Fruit fly (Drosophila melanogaster): ENCODE data around the gene GC1.
A peak's percentile ranks its signal among the peaks of the same experiment; 100 is the strongest.

The GC1 gene

DNA sequence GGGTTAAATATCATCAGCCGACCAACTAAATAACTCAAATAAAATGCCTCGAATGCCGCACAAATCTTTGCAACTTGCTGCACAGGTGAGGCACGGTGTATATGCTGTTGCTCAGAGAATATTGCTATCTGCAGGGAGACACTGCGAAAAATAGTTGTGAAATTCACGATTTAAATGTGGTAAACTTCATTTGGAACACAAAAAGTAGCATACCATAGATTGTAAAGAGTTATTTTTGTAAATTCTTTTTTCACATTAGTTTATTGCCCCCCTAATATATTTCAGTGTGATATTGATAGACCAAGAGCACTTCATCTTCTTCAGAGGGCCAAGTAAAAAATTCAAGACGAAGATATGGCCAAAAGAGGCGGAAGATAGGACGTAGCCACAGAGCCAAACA, 46.9 kb upstream of the GC1 start (continued):
- TF ChIP-seq caup (GFP tag; optimal IDR thresholded peaks at IDR 0.05; ENCODE audit: severe bottlenecking) (no peak), CG12299 (tag; optimal IDR thresholded peaks at IDR 0.05) (no peak), CG9876 (GFP tag; optimal IDR thresholded peaks at IDR 0.05) (no peak), CG2116 (GFP tag; optimal IDR thresholded peaks at IDR 0.05) (no peak), Deaf1 (tag; optimal IDR thresholded peaks at IDR 0.05) (no peak), grau (tag; optimal IDR thresholded peaks at IDR 0.05) (no peak), CG8290 (GFP tag; optimal IDR thresholded peaks at IDR 0.05) (no peak), CG8290 (tag; optimal IDR thresholded peaks at IDR 0.05) (no peak), sna (GFP tag; IDR thresholded peaks at IDR 0.05; ENCODE audit: partially characterized antibody) (no peak), hbn (GFP tag; IDR thresholded peaks at IDR 0.05; ENCODE audit: partially characterized antibody) (no peak), CG12236 (GFP tag; optimal IDR thresholded peaks at IDR 0.05) (no peak), Antp (GFP tag; optimal IDR thresholded peaks at IDR 0.05) (peak; percentile 35), Hmx (GFP tag; optimal IDR thresholded peaks at IDR 0.05) (no peak), CG17359 (tag; optimal IDR thresholded peaks at IDR 0.05) (no peak), maf-S (GFP tag; optimal IDR thresholded peaks at IDR 0.05) (no peak), insv (GFP tag; optimal IDR thresholded peaks at IDR 0.05) (no peak), usp (GFP tag; optimal IDR thresholded peaks at IDR 0.05) (no peak), schlank (tag; optimal IDR thresholded peaks at IDR 0.05) (no peak), Kr (GFP tag; optimal IDR thresholded peaks at IDR 0.05) (no peak), CG9817 (tag; optimal IDR thresholded peaks at IDR 0.05) (no peak), so (GFP tag; IDR thresholded peaks at IDR 0.05) (no peak)

dm6 chr3R:11930962-11931361, 36.5 kb upstream of the GC1 start, which contains the start of gene CG14731:
TSS of gene CG14731 (plus strand) at chr3R:11931262.
- TF ChIP-seq CG13123 (GFP tag; optimal IDR thresholded peaks at IDR 0.05) (no peak), CG3163 (GFP tag; optimal IDR thresholded peaks at IDR 0.05) (no peak), crol (GFP tag; IDR thresholded peaks at IDR 0.05) (no peak), Bgb (GFP tag; IDR thresholded peaks at IDR 0.05; ENCODE audit: partially characterized antibody) (no peak), p53 (GFP tag; optimal IDR thresholded peaks at IDR 0.05) (no peak), Scr (GFP tag; IDR thresholded peaks at IDR 0.05; ENCODE audit: partially characterized antibody) (no peak), CG12219 (GFP tag; optimal IDR thresholded peaks at IDR 0.05) (no peak), CG15073 (GFP tag; optimal IDR thresholded peaks at IDR 0.05) (no peak), CG10366 (GFP tag; IDR thresholded peaks at IDR 0.05) (no peak), hkb (optimal IDR thresholded peaks at IDR 0.05) (no peak), hkb (GFP tag; IDR thresholded peaks at IDR 0.05) (no peak), CG17612 (GFP tag; IDR thresholded peaks at IDR 0.05) (no peak), pum (GFP tag; optimal IDR thresholded peaks at IDR 0.05) (no peak), Elba2 (GFP tag; optimal IDR thresholded peaks at IDR 0.05) (no peak), Spps (tag; optimal IDR thresholded peaks at IDR 0.05) (no peak), Poxn (GFP tag; IDR thresholded peaks at IDR 0.05) (no peak), salm (tag; optimal IDR thresholded peaks at IDR 0.05) (no peak), D (optimal IDR thresholded peaks at IDR 0.05) (no peak), D (GFP tag; optimal IDR thresholded peaks at IDR 0.05) (no peak), eve (GFP tag; optimal IDR thresholded peaks at IDR 0.05) (no peak), sim (GFP tag; IDR thresholded peaks at IDR 0.05) (no peak), twi (tag; optimal IDR thresholded peaks at IDR 0.05) (no peak)
